Fruit fly (Drosophila melanogaster): Measurements from ENCODE around the gene Usp7.

Usp7 gene

dm6 chrX:12028825-12029514 is at the start of gene Usp7 (continued):
- no peak for TF ChIP-seq CG12071 (GFP tag; optimal IDR thresholded peaks at IDR 0.05)
- TF ChIP-seq CG10543 (GFP tag; optimal IDR thresholded peaks at IDR 0.05): no peak
- peak; percentile 26 for TF ChIP-seq Myb (GFP tag; optimal IDR thresholded peaks at IDR 0.05)
- no peak for TF ChIP-seq lmd (GFP tag; IDR thresholded peaks at IDR 0.05)
- TF ChIP-seq Dref (GFP tag; IDR thresholded peaks at IDR 0.05): peak; percentile 98
- TF ChIP-seq ken (GFP tag; IDR thresholded peaks at IDR 0.05): no peak
- TF ChIP-seq Sry-δ (GFP tag; optimal IDR thresholded peaks at IDR 0.05): peak; percentile 80
- TF ChIP-seq CG17802 (tag; optimal IDR thresholded peaks at IDR 0.05): peak; percentile 86
- TF ChIP-seq CG4424 (GFP tag; optimal IDR thresholded peaks at IDR 0.05): peak; percentile 0
- no peak for TF ChIP-seq HLHmδ (GFP tag; optimal IDR thresholded peaks at IDR 0.05)
- TF ChIP-seq CG17328 (GFP tag; IDR thresholded peaks at IDR 0.05): no peak
- TF ChIP-seq CG10267 (tag; optimal IDR thresholded peaks at IDR 0.05): peak; percentile 50
- TF ChIP-seq inv (GFP tag; IDR thresholded peaks at IDR 0.05; ENCODE audit: partially characterized antibody): peak; percentile 95
- TF ChIP-seq CG17829 (tag; optimal IDR thresholded peaks at IDR 0.05): peak; percentile 63
- TF ChIP-seq ttk (GFP tag; IDR thresholded peaks at IDR 0.05): no peak
- no peak for TF ChIP-seq Awh (GFP tag; IDR thresholded peaks at IDR 0.05)
- no peak for TF ChIP-seq so (GFP tag; IDR thresholded peaks at IDR 0.05)
- TF ChIP-seq CG7271 (tag; optimal IDR thresholded peaks at IDR 0.05): no peak
- TF ChIP-seq CG9437 (GFP tag; optimal IDR thresholded peaks at IDR 0.05): peak; percentile 30
- TF ChIP-seq CG1233 (GFP tag; optimal IDR thresholded peaks at IDR 0.05): no peak
- no peak for TF ChIP-seq Sin3A (optimal IDR thresholded peaks at IDR 0.05)
- no peak for TF ChIP-seq CG10462 (GFP tag; optimal IDR thresholded peaks at IDR 0.05)
- TF ChIP-seq dm (GFP tag; optimal IDR thresholded peaks at IDR 0.05): peak; percentile 39
- no peak for TF ChIP-seq Eip74EF (GFP tag; optimal IDR thresholded peaks at IDR 0.05)
- TF ChIP-seq row (GFP tag; IDR thresholded peaks at IDR 0.05): peak; percentile 88
- TF ChIP-seq CG1647 (GFP tag; optimal IDR thresholded peaks at IDR 0.05): no peak
- TF ChIP-seq zf30C (GFP tag; optimal IDR thresholded peaks at IDR 0.05): no peak
- TF ChIP-seq CG6683 (GFP tag; optimal IDR thresholded peaks at IDR 0.05): no peak
- no peak; the same call in 2 of the 3 replicates for TF ChIP-seq CG17361 (GFP tag; IDR thresholded peaks at IDR 0.05)
- TF ChIP-seq zfh1 (GFP tag; IDR thresholded peaks at IDR 0.05): no peak
- no peak for TF ChIP-seq btn (GFP tag; optimal IDR thresholded peaks at IDR 0.05)
- no peak for TF ChIP-seq CG4707 (GFP tag; optimal IDR thresholded peaks at IDR 0.05)
- no peak for TF ChIP-seq CG6175 (GFP tag; IDR thresholded peaks at IDR 0.05)
- no peak for TF ChIP-seq fd102C (GFP tag; optimal IDR thresholded peaks at IDR 0.05)
- TF ChIP-seq GATAe (GFP tag; conservative IDR thresholded peaks at IDR 0.05): no peak
- no peak for TF ChIP-seq CG2199 (GFP tag; IDR thresholded peaks at IDR 0.05)
- no peak for TF ChIP-seq bcd (GFP tag; optimal IDR thresholded peaks at IDR 0.05)
- TF ChIP-seq CG7987 (GFP tag; optimal IDR thresholded peaks at IDR 0.05): no peak
- no peak for TF ChIP-seq ranshi (GFP tag; IDR thresholded peaks at IDR 0.05)
- no peak for TF ChIP-seq PHDP (tag; optimal IDR thresholded peaks at IDR 0.05)
- no peak for TF ChIP-seq CG12236 (GFP tag; optimal IDR thresholded peaks at IDR 0.05)
- TF ChIP-seq aop (GFP tag; IDR thresholded peaks at IDR 0.05): no peak
- no peak for TF ChIP-seq CG18476 (GFP tag; optimal IDR thresholded peaks at IDR 0.05)
- TF ChIP-seq p53 (GFP tag; optimal IDR thresholded peaks at IDR 0.05): no peak
- no peak for TF ChIP-seq Aef1 (GFP tag; IDR thresholded peaks at IDR 0.05)
- TF ChIP-seq Lim3 (GFP tag; IDR thresholded peaks at IDR 0.05): no peak
- TF ChIP-seq gcm2 (GFP tag; optimal IDR thresholded peaks at IDR 0.05): no peak
- TF ChIP-seq emc (GFP tag; optimal IDR thresholded peaks at IDR 0.05): no peak
- TF ChIP-seq Rfx (GFP tag; IDR thresholded peaks at IDR 0.05): peak; percentile 62
- no peak for TF ChIP-seq CG12299 (tag; optimal IDR thresholded peaks at IDR 0.05)
- TF ChIP-seq ato (GFP tag; IDR thresholded peaks at IDR 0.05; ENCODE audit: partially characterized antibody): peak; percentile 89
